Fruit fly (Drosophila melanogaster): ENCODE results near the gene Adss.

The Adss gene

DNA sequence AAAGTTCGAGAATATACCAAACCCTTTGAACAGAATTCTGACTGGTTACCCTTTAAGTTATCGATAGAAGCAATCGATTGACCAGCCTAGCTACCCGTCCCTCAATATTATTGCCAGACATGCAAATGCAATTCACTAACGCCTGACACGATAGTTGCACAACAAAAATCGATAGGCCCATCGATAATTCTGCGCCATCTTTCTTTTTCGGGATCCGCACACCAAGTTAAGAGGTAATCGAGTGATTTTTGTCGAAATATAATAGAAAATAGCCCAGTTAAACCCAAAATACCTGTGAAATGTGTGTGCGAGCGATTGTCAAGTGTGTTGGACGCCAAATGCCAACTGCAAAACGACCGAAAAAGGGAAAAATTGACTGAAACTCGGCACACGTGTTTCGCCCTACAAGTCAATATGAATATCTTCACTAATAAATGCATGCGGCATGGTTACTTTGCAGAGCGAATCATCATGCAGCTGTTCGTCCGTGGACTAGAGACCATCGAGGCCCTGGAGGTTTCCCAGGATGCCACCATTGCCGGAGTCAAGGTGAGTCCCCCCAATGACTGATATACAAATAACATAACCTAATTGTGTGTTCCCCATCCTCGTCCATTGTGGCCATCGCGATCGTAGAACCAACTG lies 20.1 kb upstream of the Adss start, which contains the start of gene RpS30 (continued):
- TF ChIP-seq CG30403 (GFP tag; optimal IDR thresholded peaks at IDR 0.05) (peak; percentile 24), sqz (GFP tag; optimal IDR thresholded peaks at IDR 0.05) (no peak), ewg (GFP tag; optimal IDR thresholded peaks at IDR 0.05) (peak; percentile 51), ken (GFP tag; IDR thresholded peaks at IDR 0.05) (no peak), Camta (GFP tag; optimal IDR thresholded peaks at IDR 0.05) (no peak), Chrac-16 (GFP tag; optimal IDR thresholded peaks at IDR 0.05) (no peak), CG30020 (tag; optimal IDR thresholded peaks at IDR 0.05) (peak; percentile 55), ara (GFP tag; IDR thresholded peaks at IDR 0.05) (no peak), run (tag; optimal IDR thresholded peaks at IDR 0.05) (no peak), seq (GFP tag; IDR thresholded peaks at IDR 0.05) (no peak), peb (GFP tag; IDR thresholded peaks at IDR 0.05) (no peak), CG4707 (GFP tag; optimal IDR thresholded peaks at IDR 0.05) (no peak), CG4424 (GFP tag; optimal IDR thresholded peaks at IDR 0.05) (peak; percentile 3), Dad (GFP tag; optimal IDR thresholded peaks at IDR 0.05) (peak; percentile 43), Ptx1 (GFP tag; IDR thresholded peaks at IDR 0.05) (no peak), CG5245 (GFP tag; optimal IDR thresholded peaks at IDR 0.05) (peak; percentile 35), inv (GFP tag; IDR thresholded peaks at IDR 0.05; ENCODE audit: partially characterized antibody) (peak; percentile 96), Gug (GFP tag; IDR thresholded peaks at IDR 0.05) (no peak; the same call in 3 of the 4 replicates), MTF-1 (GFP tag; optimal IDR thresholded peaks at IDR 0.05; ENCODE audit: borderline replicate concordance) (no peak), CG10565 (GFP tag; optimal IDR thresholded peaks at IDR 0.05) (no peak), CG3407 (GFP tag; optimal IDR thresholded peaks at IDR 0.05) (no peak), CG2120 (GFP tag; optimal IDR thresholded peaks at IDR 0.05) (peak; percentile 39), CG11695 (GFP tag; IDR thresholded peaks at IDR 0.05) (no peak), CG10147 (GFP tag; optimal IDR thresholded peaks at IDR 0.05) (peak; percentile 51), CG12071 (GFP tag; optimal IDR thresholded peaks at IDR 0.05) (no peak), dmrt11E (tag; optimal IDR thresholded peaks at IDR 0.05) (peak; percentile 48), CG11093 (GFP tag; IDR thresholded peaks at IDR 0.05) (no peak), E2f2 (GFP tag; IDR thresholded peaks at IDR 0.05) (peak; percentile 61), Vsx1 (GFP tag; optimal IDR thresholded peaks at IDR 0.05) (no peak), usp (GFP tag; optimal IDR thresholded peaks at IDR 0.05) (no peak), fd3F (GFP tag; optimal IDR thresholded peaks at IDR 0.05) (no peak), prd (optimal IDR thresholded peaks at IDR 0.05) (no peak), prd (GFP tag; IDR thresholded peaks at IDR 0.05) (0 out of 3 replicates have a peak, but pooled peaks have one; percentile 8), maf-S (GFP tag; optimal IDR thresholded peaks at IDR 0.05) (peak; percentile 14), sna (GFP tag; IDR thresholded peaks at IDR 0.05; ENCODE audit: partially characterized antibody) (peak; percentile 91), CG13296 (GFP tag; optimal IDR thresholded peaks at IDR 0.05) (peak; percentile 11), HmgD (GFP tag; optimal IDR thresholded peaks at IDR 0.05) (peak; percentile 85), CG12744 (GFP tag; optimal IDR thresholded peaks at IDR 0.05) (no peak), CG15269 (tag; optimal IDR thresholded peaks at IDR 0.05) (peak; percentile 24), crp (GFP tag; optimal IDR thresholded peaks at IDR 0.05) (peak in 1 of 2 experiments; percentile 16), croc (GFP tag; conservative IDR thresholded peaks at IDR 0.05) (no peak), Abd-B (GFP tag; optimal IDR thresholded peaks at IDR 0.05) (peak; percentile 6), cwo (GFP tag; optimal IDR thresholded peaks at IDR 0.05) (no peak), CG12155 (GFP tag; optimal IDR thresholded peaks at IDR 0.05) (no peak), yki (optimal IDR thresholded peaks at IDR 0.05) (no peak), TFAM (GFP tag; optimal IDR thresholded peaks at IDR 0.05) (no peak), CG8290 (GFP tag; optimal IDR thresholded peaks at IDR 0.05) (peak; percentile 47), CG8290 (tag; optimal IDR thresholded peaks at IDR 0.05) (peak in 1 of 2 experiments; percentile 87), pfk (GFP tag; optimal IDR thresholded peaks at IDR 0.05) (no peak), psq (GFP tag; optimal IDR thresholded peaks at IDR 0.05) (no peak), unpg (GFP tag; optimal IDR thresholded peaks at IDR 0.05) (no peak)
